Fruit fly (Drosophila melanogaster) whole organism, embryonic: ENCODE measurements around the gene GNBP3.
A peak's percentile ranks its signal among the peaks of the same experiment; 100 is the strongest.

Experiments
- Adf1 ChIP-seq: fragments of 200-800 bp; sonication (Bioruptor generic); IDR thresholded peaks from 2 replicates; pipeline ENCODE4 v1.3.6; 2022; ENCODE audit warnings: missing biosample characterization, missing genetic modification characterization
- Aef1 ChIP-seq: fragments of 200-800 bp; sonication (Bioruptor generic); IDR thresholded peaks from 3 replicates; pipeline ENCODE4 v1.3.6; 2022; ENCODE audit warnings: missing biosample characterization, missing genetic modification characterization
- Atf6 ChIP-seq: fragments of 200-800 bp; sonication (Bioruptor generic); IDR thresholded peaks from 2 replicates; pipeline ENCODE4 v1.3.6; 2022; ENCODE audit warnings: missing biosample characterization, missing genetic modification characterization
- CG1024 ChIP-seq: fragments of 200-800 bp; sonication (Bioruptor generic); IDR thresholded peaks from 2 replicates; pipeline ENCODE4 v1.3.6; 2022; ENCODE audit warnings: missing biosample characterization, missing genetic modification characterization
- CG11504 ChIP-seq: fragments of 200-800 bp; sonication (Bioruptor generic); optimal IDR thresholded peaks from 3 replicates; lab custom pipeline; 2019; ENCODE audit warnings: missing biosample characterization, mild to moderate bottlenecking, missing genetic modification characterization, moderate library complexity
- CG11560 ChIP-seq: fragments of 200-800 bp; sonication (Bioruptor generic); IDR thresholded peaks from 3 replicates; pipeline ENCODE4 v1.3.6; 2022; ENCODE audit warnings: missing biosample characterization, missing genetic modification characterization
- CG12299 ChIP-seq: fragments of 200-800 bp; sonication (Bioruptor generic); optimal IDR thresholded peaks from 2 replicates; lab custom pipeline; 2018; ENCODE audit warnings: missing biosample characterization, mild to moderate bottlenecking, missing genetic modification characterization
- CG12659 ChIP-seq: fragments of 200-800 bp; sonication (Bioruptor generic); optimal IDR thresholded peaks from 3 replicates; lab custom pipeline; 2017; ENCODE audit warnings: mild to moderate bottlenecking, missing biosample characterization, missing genetic modification reagents, missing genetic modification characterization
- CG13287 ChIP-seq: fragments of 200-800 bp; sonication (Bioruptor generic); IDR thresholded peaks from 2 replicates; pipeline ENCODE4 v1.3.6; 2022; ENCODE audit warnings: missing biosample characterization, missing genetic modification characterization; ENCODE audit not compliant: partially characterized antibody
- CG1603 ChIP-seq: fragments of 200-800 bp; sonication (Bioruptor generic); optimal IDR thresholded peaks from 2 replicates; lab custom pipeline; 2019; ENCODE audit warnings: missing biosample characterization, mild to moderate bottlenecking, missing genetic modification characterization, moderate library complexity
- CG17612 ChIP-seq: fragments of 200-800 bp; sonication (Bioruptor generic); IDR thresholded peaks from 2 replicates; pipeline ENCODE4 v1.3.6; 2022; ENCODE audit warnings: missing biosample characterization, missing genetic modification characterization
- CG2712 ChIP-seq: fragments of 200-800 bp; optimal IDR thresholded peaks from 3 replicates; lab custom pipeline; 2019; ENCODE audit warnings: missing biosample characterization, mild to moderate bottlenecking, missing genetic modification characterization, moderate library complexity
- CG32772 ChIP-seq: fragments of 200-800 bp; sonication (Bioruptor generic); IDR thresholded peaks from 2 replicates; pipeline ENCODE4 v1.3.6; 2022; ENCODE audit warnings: missing biosample characterization, missing genetic modification characterization
- CG33213 ChIP-seq: fragments of 200-800 bp; sonication (Bioruptor generic); optimal IDR thresholded peaks from 3 replicates; lab custom pipeline; 2016; ENCODE audit warnings: missing biosample characterization, missing genetic modification characterization
- CG4730 ChIP-seq: fragments of 200-800 bp; sonication (Bioruptor generic); IDR thresholded peaks from 2 replicates; pipeline ENCODE4 v1.3.6; 2022; ENCODE audit warnings: missing biosample characterization, missing genetic modification characterization
- CG5953 ChIP-seq: fragments of 200-800 bp; sonication (Bioruptor generic); IDR thresholded peaks from 2 replicates; pipeline ENCODE4 v1.3.6; 2022; ENCODE audit warnings: missing biosample characterization, missing genetic modification characterization
- CG6689 ChIP-seq: fragments of 200-800 bp; sonication (Bioruptor generic); IDR thresholded peaks from 2 replicates; pipeline ENCODE4 v1.3.6; 2022; ENCODE audit warnings: missing biosample characterization, missing genetic modification characterization
- CG6854 ChIP-seq: fragments of 200-800 bp; sonication (Bioruptor generic); optimal IDR thresholded peaks from 3 replicates; lab custom pipeline; 2017; ENCODE audit warnings: missing biosample characterization, mild to moderate bottlenecking, missing genetic modification characterization
- CG7745 ChIP-seq: fragments of 200-800 bp; sonication (Bioruptor generic); optimal IDR thresholded peaks from 2 replicates; lab custom pipeline; 2018; ENCODE audit warnings: missing biosample characterization, mild to moderate bottlenecking, missing genetic modification characterization, moderate library complexity
- CG7963 ChIP-seq: fragments of 200-800 bp; sonication (Bioruptor generic); IDR thresholded peaks from 3 replicates; pipeline ENCODE4 v1.3.6; 2022; ENCODE audit warnings: missing biosample characterization, missing genetic modification characterization; ENCODE audit not compliant: partially characterized antibody
- CG9727 ChIP-seq: fragments of 200-800 bp; sonication (Bioruptor generic); optimal IDR thresholded peaks from 3 replicates; lab custom pipeline; 2017; ENCODE audit warnings: missing biosample characterization, mild to moderate bottlenecking, missing genetic modification characterization
- CkIIα-i1 ChIP-seq: fragments of 200-800 bp; sonication (Bioruptor generic); IDR thresholded peaks from 2 replicates; pipeline ENCODE4 v1.3.6; 2022; ENCODE audit warnings: missing biosample characterization, missing genetic modification characterization
- Deaf1 ChIP-seq: fragments of 200-800 bp; optimal IDR thresholded peaks from 3 replicates; lab custom pipeline; 2019; ENCODE audit warnings: missing biosample characterization, mild to moderate bottlenecking, missing genetic modification characterization, moderate library complexity
- Drgx ChIP-seq: fragments of 200-800 bp; sonication (Bioruptor generic); IDR thresholded peaks from 2 replicates; pipeline ENCODE4 v1.3.6; 2022; ENCODE audit warnings: missing biosample characterization, missing genetic modification characterization
- E2f1 ChIP-seq: fragments of 200-800 bp; sonication (Bioruptor generic); IDR thresholded peaks from 2 replicates; pipeline ENCODE4 v1.3.6; 2022; ENCODE audit warnings: missing biosample characterization, missing genetic modification characterization
- ERR ChIP-seq: fragments of 200-800 bp; sonication (Bioruptor generic); optimal IDR thresholded peaks from 2 replicates; lab custom pipeline; 2016; ENCODE audit warnings: missing biosample characterization, missing genetic modification characterization
- Fer3 ChIP-seq: fragments of 200-800 bp; sonication (Bioruptor generic); optimal IDR thresholded peaks from 2 replicates; lab custom pipeline; 2018; ENCODE audit warnings: missing biosample characterization, mild to moderate bottlenecking, missing genetic modification characterization, moderate library complexity
- HLH3B ChIP-seq: fragments of 200-800 bp; sonication (Bioruptor generic); IDR thresholded peaks from 2 replicates; pipeline ENCODE4 v1.3.6; 2022; ENCODE audit warnings: missing biosample characterization, missing genetic modification characterization
- Hr78 ChIP-seq, 2 experiments: fragments of 200-800 bp in 1 of 2; fragments of >200 bp in 1 of 2; sonication (Bioruptor generic) in 1 of 2; optimal IDR thresholded peaks; 2 replicates each; lab custom pipeline; 2017 to 2019; ENCODE audit warnings: missing biosample characterization in 2 of 2, missing genetic modification characterization in 2 of 2, mild to moderate bottlenecking in 1 of 2, moderate library complexity in 1 of 2
- Hsf ChIP-seq: fragments of 200-800 bp; sonication (Bioruptor generic); optimal IDR thresholded peaks from 3 replicates; lab custom pipeline; 2016; ENCODE audit warnings: missing biosample characterization, missing genetic modification characterization
- Kr ChIP-seq: fragments of 200-800 bp; sonication (Bioruptor generic); optimal IDR thresholded peaks from 2 replicates; lab custom pipeline; 2017; ENCODE audit warnings: missing biosample characterization, mild to moderate bottlenecking, missing genetic modification characterization
- Nf-YA ChIP-seq: fragments of 200-800 bp; sonication (Bioruptor generic); IDR thresholded peaks from 2 replicates; pipeline ENCODE4 v1.3.6; 2022; ENCODE audit warnings: missing biosample characterization, missing genetic modification characterization
- Sry-δ ChIP-seq: fragments of 200-800 bp; sonication (Bioruptor generic); optimal IDR thresholded peaks from 2 replicates; lab custom pipeline; 2016; ENCODE audit warnings: missing biosample characterization, missing genetic modification characterization
- Trl ChIP-seq, 3 experiments: fragments of >200 bp in 2 of 3; fragments of 200-800 bp in 1 of 3; sonication (Bioruptor generic) in 1 of 3; optimal IDR thresholded peaks; 2 replicates in 1 of 3; 3 replicates in 2 of 3; lab custom pipeline; 2016 to 2017; ENCODE audit warnings: missing biosample characterization in 1 of 3, missing genetic modification characterization in 1 of 3
- ara ChIP-seq: fragments of 200-800 bp; sonication (Bioruptor generic); IDR thresholded peaks from 2 replicates; pipeline ENCODE4 v1.3.6; 2022; ENCODE audit warnings: missing biosample characterization, missing genetic modification characterization
- ato ChIP-seq: fragments of 200-800 bp; sonication (Bioruptor generic); IDR thresholded peaks from 2 replicates; pipeline ENCODE4 v1.3.6; 2022; ENCODE audit warnings: missing biosample characterization, missing genetic modification characterization; ENCODE audit not compliant: partially characterized antibody
- corto ChIP-seq: fragments of 200-800 bp; sonication (Bioruptor generic); optimal IDR thresholded peaks from 2 replicates; lab custom pipeline; 2016; ENCODE audit warnings: missing biosample characterization, mild to moderate bottlenecking, missing genetic modification characterization, moderate library complexity
- croc ChIP-seq: fragments of 200-800 bp; sonication (Bioruptor generic); conservative IDR thresholded peaks from 3 replicates; pipeline ENCODE4 v1.3.6; 2022; ENCODE audit warnings: missing biosample characterization, missing genetic modification characterization
- crol ChIP-seq: fragments of 200-800 bp; sonication (Bioruptor generic); IDR thresholded peaks from 2 replicates; pipeline ENCODE4 v1.3.6; 2022; ENCODE audit warnings: missing biosample characterization, missing genetic modification characterization
- crp ChIP-seq, 2 experiments: fragments of 200-800 bp; sonication (Bioruptor generic); optimal IDR thresholded peaks; 2 replicates in 1 of 2; 3 replicates in 1 of 2; lab custom pipeline; 2017; ENCODE audit warnings: missing biosample characterization in 2 of 2, missing genetic modification characterization in 2 of 2, mild to moderate bottlenecking in 1 of 2, moderate library complexity in 1 of 2
- gcm2 ChIP-seq: fragments of 200-800 bp; sonication (Bioruptor generic); optimal IDR thresholded peaks from 2 replicates; lab custom pipeline; 2016; ENCODE audit warnings: missing biosample characterization, missing genetic modification characterization
- grn ChIP-seq: fragments of 200-800 bp; sonication (Bioruptor generic); optimal IDR thresholded peaks from 3 replicates; lab custom pipeline; 2017; ENCODE audit warnings: missing biosample characterization, missing genetic modification characterization
- hbn ChIP-seq: fragments of 200-800 bp; sonication (Bioruptor generic); IDR thresholded peaks from 2 replicates; pipeline ENCODE4 v1.3.6; 2022; ENCODE audit warnings: missing biosample characterization, missing genetic modification characterization; ENCODE audit not compliant: partially characterized antibody
- klu ChIP-seq: fragments of 200-800 bp; sonication (Bioruptor generic); IDR thresholded peaks from 2 replicates; pipeline ENCODE4 v1.3.6; 2022; ENCODE audit warnings: missing biosample characterization, missing genetic modification characterization
- lbe ChIP-seq: fragments of 200-800 bp; sonication (Bioruptor generic); optimal IDR thresholded peaks from 2 replicates; lab custom pipeline; 2016; ENCODE audit warnings: missing biosample characterization, mild to moderate bottlenecking, missing genetic modification characterization
- otp ChIP-seq: fragments of 200-800 bp; sonication (Bioruptor generic); IDR thresholded peaks from 3 replicates; pipeline ENCODE4, ENCODE4 v1.3.6; 2022; ENCODE audit warnings: missing biosample characterization, missing genetic modification characterization
- pfk ChIP-seq: fragments of 200-800 bp; sonication (Bioruptor generic); optimal IDR thresholded peaks from 2 replicates; lab custom pipeline; 2018; ENCODE audit warnings: missing biosample characterization, mild to moderate bottlenecking, missing genetic modification characterization, moderate library complexity
- shn ChIP-seq: fragments of 200-800 bp; sonication (Bioruptor generic); optimal IDR thresholded peaks from 3 replicates; lab custom pipeline; 2016; ENCODE audit warnings: missing biosample characterization, missing genetic modification characterization
- sim ChIP-seq: fragments of 200-800 bp; sonication (Bioruptor generic); IDR thresholded peaks from 2 replicates; pipeline ENCODE4 v1.3.6; 2022; ENCODE audit warnings: missing biosample characterization, missing genetic modification characterization
- toy ChIP-seq: fragments of 200-800 bp; sonication (Bioruptor generic); IDR thresholded peaks from 2 replicates; pipeline ENCODE4 v1.3.6; 2022; ENCODE audit warnings: missing biosample characterization, missing genetic modification characterization
- z ChIP-seq: fragments of 200-800 bp; sonication (Bioruptor generic); IDR thresholded peaks from 3 replicates; pipeline ENCODE4 v1.3.6; 2022; ENCODE audit warnings: missing biosample characterization, missing genetic modification characterization

Gene GNBP3

DNA sequence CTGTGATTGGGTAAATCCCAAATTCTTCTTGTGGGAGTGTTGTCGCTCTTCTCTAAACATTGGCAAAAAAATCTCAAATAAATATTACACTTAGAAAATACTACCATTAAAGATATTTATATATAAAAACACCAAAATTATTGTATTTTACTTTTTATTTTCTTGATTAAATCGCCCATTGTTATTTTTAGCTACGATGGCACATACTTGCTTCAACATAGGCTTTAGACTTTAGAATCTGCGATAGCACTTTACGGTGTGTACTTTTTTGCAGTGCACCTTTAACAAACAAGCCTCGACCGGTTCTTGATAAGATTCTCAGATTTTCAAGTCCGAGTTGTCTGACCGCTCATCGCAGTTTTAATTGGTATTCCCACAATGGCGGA, at the start of gene GNBP3 (continued):
- TF ChIP-seq CG11560 (tag; lab: Robert Waterston, UW), result no peak
- TF ChIP-seq sim (GFP tag; lab: Robert Waterston, UW), result no peak
- no peak for TF ChIP-seq CG12299 (tag; lab: Kevin White, UChicago)
- peak; percentile 55; the same call in 1 of the 2 replicates for TF ChIP-seq Nf-YA (GFP tag; lab: Robert Waterston, UW)
- TF ChIP-seq grn (GFP tag; lab: Kevin White, UChicago), result no peak
- TF ChIP-seq crol (GFP tag; lab: Robert Waterston, UW), result no peak
- TF ChIP-seq crp (GFP tag; optimal IDR thresholded peaks at IDR 0.05; lab: Kevin White, UChicago), result no peak
- 0 out of 2 replicates have a peak, but pooled peaks have one; percentile 27 for TF ChIP-seq CG32772 (GFP tag; lab: Robert Waterston, UW)
- peak; percentile 53; the same call in 1 of the 2 replicates for TF ChIP-seq CG6689 (GFP tag; lab: Robert Waterston, UW)
- TF ChIP-seq toy (GFP tag; lab: Robert Waterston, UW), result no peak
- TF ChIP-seq E2f1, result no peak
- TF ChIP-seq ato (GFP tag; lab: Robert Waterston, UW), result no peak
- no peak for TF ChIP-seq CG7745 (tag; lab: Kevin White, UChicago)
- TF ChIP-seq shn (GFP tag; lab: Kevin White, UChicago), result no peak
- no peak for TF ChIP-seq hbn (GFP tag; lab: Robert Waterston, UW)
- peak in 1 of 2 experiments; percentile 12 for TF ChIP-seq Hr78 (GFP tag; optimal IDR thresholded peaks at IDR 0.05; lab: Kevin White, UChicago)
- TF ChIP-seq CG2712 (tag; lab: Kevin White, UChicago), result peak; percentile 70
- TF ChIP-seq CkIIα-i1 (GFP tag; lab: Robert Waterston, UW), result no peak
- peak; percentile 65; the same call in 1 of the 2 replicates for TF ChIP-seq HLH3B (GFP tag; lab: Robert Waterston, UW)
- TF ChIP-seq CG1024 (GFP tag; lab: Robert Waterston, UW), result 0 out of 2 replicates have a peak, but pooled peaks have one; percentile 25
- peak; percentile 41 for TF ChIP-seq CG6854 (GFP tag; lab: Kevin White, UChicago)
- no peak for TF ChIP-seq CG13287 (GFP tag; lab: Robert Waterston, UW)
- no peak for TF ChIP-seq Sry-δ (GFP tag; lab: Kevin White, UChicago)
- TF ChIP-seq CG11504 (tag; lab: Kevin White, UChicago), result peak; percentile 80
- TF ChIP-seq Hsf (GFP tag; lab: Kevin White, UChicago), result peak; percentile 40
- peak; percentile 92 for TF ChIP-seq corto (GFP tag; lab: Kevin White, UChicago)
- peak; percentile 96 for TF ChIP-seq lbe
- peak; percentile 53; the same call in 1 of the 2 replicates for TF ChIP-seq Atf6
- peak; percentile 10 for TF ChIP-seq Deaf1 (tag; lab: Kevin White, UChicago)
- peak; percentile 77 for TF ChIP-seq Fer3 (tag; lab: Kevin White, UChicago)
- no peak for TF ChIP-seq otp (GFP tag; lab: Robert Waterston, UW)
- no peak for TF ChIP-seq CG7963 (GFP tag; lab: Robert Waterston, UW)
- TF ChIP-seq Kr (GFP tag; lab: Kevin White, UChicago), result no peak
- TF ChIP-seq gcm2 (GFP tag; lab: Kevin White, UChicago), result no peak
- no peak for TF ChIP-seq ERR
- TF ChIP-seq CG1603 (tag; lab: Kevin White, UChicago), result no peak
- 0 out of 2 replicates have a peak, but pooled peaks have one; percentile 26 for TF ChIP-seq ara (GFP tag; lab: Robert Waterston, UW)
- no peak for TF ChIP-seq CG4730 (GFP tag; lab: Robert Waterston, UW)
- peak; percentile 65 for TF ChIP-seq croc (GFP tag; lab: Robert Waterston, UW)
- TF ChIP-seq CG9727 (GFP tag; lab: Kevin White, UChicago), result peak; percentile 92
- no peak for TF ChIP-seq Adf1 (GFP tag; lab: Robert Waterston, UW)
- no peak for TF ChIP-seq Trl (optimal IDR thresholded peaks at IDR 0.05; lab: Kevin White, UChicago)
- TF ChIP-seq Trl (GFP tag; optimal IDR thresholded peaks at IDR 0.05; lab: Kevin White, UChicago), result peak; percentile 30
- no peak for TF ChIP-seq z (GFP tag; lab: Robert Waterston, UW)
- no peak for TF ChIP-seq CG5953
- peak; percentile 74 for TF ChIP-seq Drgx (GFP tag; lab: Robert Waterston, UW)
- TF ChIP-seq CG17612 (GFP tag; lab: Robert Waterston, UW), result no peak
- TF ChIP-seq pfk (GFP tag; lab: Kevin White, UChicago), result no peak
- TF ChIP-seq CG33213 (GFP tag; lab: Kevin White, UChicago), result no peak
- no peak for TF ChIP-seq Aef1 (GFP tag; lab: Robert Waterston, UW)
- no peak for TF ChIP-seq CG12659 (GFP tag; lab: Kevin White, UChicago)
- peak; percentile 36; the same call in 1 of the 2 replicates for TF ChIP-seq klu (GFP tag; lab: Robert Waterston, UW)
